Worm (Caenorhabditis elegans) whole organism, young adult: ENCODE data around the gene F46H5.3.

Source experiments
- B0019.2 ChIP-seq: fragments of 200-800 bp; sonication (Bioruptor generic); conservative IDR thresholded peaks from 2 replicates; pipeline ENCODE4 v1.3.6; 2022; ENCODE audit warnings: missing genetic modification reagents, missing genetic modification characterization, missing compliant biosample characterization
- B0261.1 ChIP-seq: sonication (generic microtip); optimal IDR thresholded peaks from 2 replicates; lab custom pipeline; 2016; ENCODE audit warnings: mild to moderate bottlenecking, missing genetic modification characterization, moderate library complexity, missing compliant biosample characterization
- F37B4.10 ChIP-seq: fragments of 200-800 bp; sonication (Bioruptor generic); IDR thresholded peaks from 2 replicates; pipeline ENCODE4 v1.3.6; 2022; ENCODE audit warnings: missing genetic modification characterization, missing compliant biosample characterization
- F49E8.2 ChIP-seq: sonication (generic microtip); optimal IDR thresholded peaks from 3 replicates; lab custom pipeline; 2017; ENCODE audit warnings: missing genetic modification characterization, mild to moderate bottlenecking, missing compliant biosample characterization, antibody characterized with exemption, moderate library complexity; ENCODE audit not compliant: insufficient read depth
- K11D2.4 ChIP-seq: fragments of 200-800 bp; sonication (Bioruptor generic); IDR thresholded peaks from 2 replicates; pipeline ENCODE4 v1.3.6; 2022; ENCODE audit warnings: missing genetic modification reagents, missing genetic modification characterization, missing compliant biosample characterization
- T07F8.4 ChIP-seq: sonication (generic microtip); optimal IDR thresholded peaks from 2 replicates; lab custom pipeline; 2016; ENCODE audit warnings: mild to moderate bottlenecking, missing genetic modification characterization, moderate library complexity, missing compliant biosample characterization
- T26A5.8 ChIP-seq: sonication (generic microtip); optimal IDR thresholded peaks from 2 replicates; lab custom pipeline; 2016; ENCODE audit warnings: missing genetic modification characterization, missing compliant biosample characterization
- Y56A3A.18 ChIP-seq: fragments of 200-800 bp; sonication (Bioruptor generic); IDR thresholded peaks from 2 replicates; pipeline ENCODE4 v1.3.6; 2022; ENCODE audit warnings: missing genetic modification reagents, missing genetic modification characterization, missing compliant biosample characterization
- Y79H2A.3 ChIP-seq: fragments of 200-800 bp; sonication (Bioruptor generic); conservative IDR thresholded peaks from 2 replicates; pipeline ENCODE4 v1.3.6; 2022; ENCODE audit warnings: missing genetic modification reagents, missing genetic modification characterization, missing compliant biosample characterization
- Y95B8A.8 ChIP-seq: fragments of 200-800 bp; sonication (Bioruptor generic); IDR thresholded peaks from 2 replicates; pipeline ENCODE4 v1.3.6; 2022; ENCODE audit warnings: missing genetic modification reagents, missing genetic modification characterization, missing compliant biosample characterization
- ZK185.1 ChIP-seq: sonication (generic microtip); optimal IDR thresholded peaks from 2 replicates; lab custom pipeline; 2016; ENCODE audit warnings: mild to moderate bottlenecking, missing genetic modification characterization, missing compliant biosample characterization; ENCODE audit not compliant: poor library complexity, severe bottlenecking
- athp-1 ChIP-seq: sonication (generic microtip); optimal IDR thresholded peaks from 2 replicates; lab custom pipeline; 2017; ENCODE audit warnings: mild to moderate bottlenecking, missing genetic modification characterization, missing compliant biosample characterization
- cebp-2 ChIP-seq: fragments of 200-800 bp; sonication (Bioruptor generic); IDR thresholded peaks from 2 replicates; pipeline ENCODE4 v1.3.6; 2022; ENCODE audit warnings: missing genetic modification characterization, missing compliant biosample characterization
- ceh-100 ChIP-seq: fragments of 200-800 bp; sonication (Bioruptor generic); IDR thresholded peaks from 2 replicates; pipeline ENCODE4 v1.3.6; 2022; ENCODE audit warnings: missing genetic modification reagents, missing genetic modification characterization, missing compliant biosample characterization
- die-1 ChIP-seq: sonication (generic microtip); optimal IDR thresholded peaks from 2 replicates; lab custom pipeline; 2016; ENCODE audit warnings: missing genotype, mild to moderate bottlenecking, missing genetic modification characterization, missing compliant biosample characterization
- efl-1 ChIP-seq: fragments of 150-350 bp; optimal IDR thresholded peaks from 2 replicates; lab custom pipeline; 2014; ENCODE audit warnings: missing biosample characterization, missing genetic modification reagents, missing genetic modification characterization
- ekl-4 ChIP-seq: fragments of 200-800 bp; sonication (Bioruptor generic); IDR thresholded peaks from 2 replicates; pipeline ENCODE4 v1.3.6; 2022; ENCODE audit warnings: missing genetic modification reagents, missing genetic modification characterization, missing compliant biosample characterization
- hlh-12 ChIP-seq: sonication (generic microtip); optimal IDR thresholded peaks from 2 replicates; lab custom pipeline; 2016; ENCODE audit warnings: missing genetic modification characterization, missing compliant biosample characterization
- hlh-26 ChIP-seq: fragments of 200-800 bp; sonication (Bioruptor generic); conservative IDR thresholded peaks from 2 replicates; pipeline ENCODE4 v1.3.6; 2022; ENCODE audit warnings: missing genetic modification reagents, missing genetic modification characterization, missing compliant biosample characterization
- hmg-1.2 ChIP-seq: fragments of 200-800 bp; sonication (Bioruptor generic); IDR thresholded peaks from 2 replicates; pipeline ENCODE4 v1.3.6; 2022; ENCODE audit warnings: missing genetic modification reagents, missing genetic modification characterization, missing compliant biosample characterization
- lag-1 ChIP-seq: fragments of 200-800 bp; sonication (Bioruptor generic); IDR thresholded peaks from 2 replicates; pipeline ENCODE4 v1.3.6; 2022; ENCODE audit warnings: missing genetic modification reagents, missing genetic modification characterization, missing compliant biosample characterization
- let-607 ChIP-seq, 2 experiments: fragments of 200-800 bp in 1 of 2; sonication (Bioruptor generic) in 1 of 2; sonication (generic microtip) in 1 of 2; optimal IDR thresholded peaks; 2 replicates each; lab custom pipeline; 2016 to 2018; ENCODE audit warnings: mild to moderate bottlenecking in 2 of 2, missing compliant biosample characterization in 2 of 2, missing genetic modification characterization in 2 of 2, moderate library complexity in 2 of 2, missing genotype in 1 of 2
- lin-26 ChIP-seq: fragments of 200-800 bp; sonication (Bioruptor generic); IDR thresholded peaks from 2 replicates; pipeline ENCODE4 v1.3.6; 2022; ENCODE audit warnings: missing genetic modification reagents, missing genetic modification characterization, missing compliant biosample characterization
- lin-35 ChIP-seq, 3 experiments: fragments of 150-350 bp in 2 of 3; sonication (generic microtip) in 1 of 3; optimal IDR thresholded peaks; 2 replicates each; lab custom pipeline; 2014 to 2018; ENCODE audit warnings: missing biosample characterization in 3 of 3, missing genetic modification characterization in 3 of 3, missing genetic modification reagents in 3 of 3
- lsl-1 ChIP-seq: fragments of 200-800 bp; sonication (Bioruptor generic); optimal IDR thresholded peaks from 2 replicates; lab custom pipeline; 2018; ENCODE audit warnings: mild to moderate bottlenecking, missing genetic modification characterization, moderate library complexity, missing compliant biosample characterization
- madf-10 ChIP-seq: sonication (generic microtip); optimal IDR thresholded peaks from 2 replicates; lab custom pipeline; 2016; ENCODE audit warnings: mild to moderate bottlenecking, missing genetic modification characterization, missing compliant biosample characterization
- madf-3 ChIP-seq: fragments of 200-800 bp; sonication (Bioruptor generic); IDR thresholded peaks from 2 replicates; pipeline ENCODE4 v1.3.6; 2022; ENCODE audit warnings: missing genetic modification reagents, missing genetic modification characterization, missing compliant biosample characterization
- madf-6 ChIP-seq: fragments of 200-800 bp; sonication (Bioruptor generic); IDR thresholded peaks from 2 replicates; pipeline ENCODE4 v1.3.6; 2022; ENCODE audit warnings: missing genetic modification reagents, missing genetic modification characterization, missing compliant biosample characterization
- mes-4 ChIP-seq: sonication (generic microtip); optimal IDR thresholded peaks from 2 replicates; lab custom pipeline; 2016; ENCODE audit warnings: missing genotype, missing genetic modification characterization, missing compliant biosample characterization
- mxl-1 ChIP-seq: sonication (generic microtip); optimal IDR thresholded peaks from 2 replicates; lab custom pipeline; 2016; ENCODE audit warnings: missing genetic modification characterization, missing compliant biosample characterization
- nfyb-1 ChIP-seq: fragments of 200-800 bp; sonication (Bioruptor generic); IDR thresholded peaks from 2 replicates; pipeline ENCODE4 v1.3.6; 2022; ENCODE audit warnings: missing genetic modification reagents, missing genetic modification characterization, missing compliant biosample characterization
- nhr-120 ChIP-seq: fragments of 200-800 bp; sonication (Bioruptor generic); IDR thresholded peaks from 2 replicates; pipeline ENCODE4 v1.3.6; 2022; ENCODE audit warnings: missing genetic modification characterization, missing compliant biosample characterization
- pha-4 ChIP-seq: fragments of 150-350 bp; sonication (generic microtip); optimal IDR thresholded peaks from 2 replicates; lab custom pipeline; 2014; ENCODE audit warnings: missing biosample characterization, missing genetic modification reagents, missing genetic modification characterization
- snpc-4 ChIP-seq, 5 experiments: fragments of 150-350 bp in 1 of 5; sonication (generic microtip) in 4 of 5; optimal IDR thresholded peaks; 2 replicates each; lab custom pipeline; 2014 to 2018; ENCODE audit warnings: missing genetic modification characterization in 5 of 5, missing biosample characterization in 3 of 5, antibody characterized with exemption in 2 of 5, mild to moderate bottlenecking in 2 of 5, missing compliant biosample characterization in 2 of 5, missing genotype in 2 of 5, moderate library complexity in 2 of 5, missing genetic modification reagents in 1 of 5
- somi-1 ChIP-seq: fragments of 200-800 bp; sonication (Bioruptor generic); optimal IDR thresholded peaks from 2 replicates; lab custom pipeline; 2018; ENCODE audit warnings: mild to moderate bottlenecking, missing genetic modification characterization, missing compliant biosample characterization
- unc-130 ChIP-seq: sonication (generic microtip); optimal IDR thresholded peaks from 2 replicates; lab custom pipeline; 2016; ENCODE audit warnings: missing genetic modification reagents, missing genetic modification characterization, missing compliant biosample characterization
- ztf-28 ChIP-seq: fragments of 200-800 bp; sonication (Bioruptor generic); IDR thresholded peaks from 2 replicates; pipeline ENCODE4 v1.3.6; 2022; ENCODE audit warnings: missing genetic modification reagents, missing genetic modification characterization, missing compliant biosample characterization

The F46H5.3 gene

DNA sequence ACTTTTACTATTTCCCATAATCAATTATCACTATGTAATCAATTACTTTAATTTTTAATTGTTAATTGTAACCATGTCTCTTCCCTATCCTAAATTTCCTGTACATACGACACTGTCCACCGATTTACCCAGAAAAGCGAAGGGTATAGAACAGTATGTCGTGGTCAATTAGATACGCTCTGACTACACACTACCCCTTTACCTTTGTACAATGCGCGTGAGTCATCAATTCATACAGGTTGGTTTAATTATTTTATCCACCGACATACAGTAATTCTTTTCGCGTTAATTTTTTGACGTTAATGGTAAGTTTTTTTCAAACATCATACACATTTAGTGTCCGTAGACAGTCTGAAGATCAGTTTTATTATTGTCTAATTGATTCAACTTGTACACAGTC, 56.8 kb downstream of the F46H5.3 start (continued):
- peak; percentile 97 for TF ChIP-seq Y56A3A.18 (GFP tag; lab: Robert Waterston, UW)
- TF ChIP-seq madf-10 = peak; percentile 77
- TF ChIP-seq Y79H2A.3 = no peak
- peak in 1 of 3 experiments; percentile 89 for TF ChIP-seq lin-35 (GFP tag; optimal IDR thresholded peaks at IDR 0.05; lab: Kevin White, UChicago)
- 0 out of 2 replicates have a peak, but pooled peaks have one; percentile 10 for TF ChIP-seq cebp-2 (GFP tag; lab: Robert Waterston, UW)
- TF ChIP-seq F37B4.10 (GFP tag; lab: Robert Waterston, UW) = no peak
- TF ChIP-seq lsl-1 (GFP tag; lab: Kevin White, UChicago) = no peak
- TF ChIP-seq athp-1 (tag; lab: Kevin White, UChicago) = no peak
- peak; percentile 26 for TF ChIP-seq T07F8.4 (tag; lab: Kevin White, UChicago)
- no peak for TF ChIP-seq mes-4 (tag; lab: Kevin White, UChicago)
- TF ChIP-seq ekl-4 (GFP tag; lab: Robert Waterston, UW) = peak; percentile 79
- TF ChIP-seq hlh-26 (GFP tag; lab: Robert Waterston, UW) = no peak
- no peak for TF ChIP-seq mxl-1 (tag; lab: Kevin White, UChicago)
- TF ChIP-seq ceh-100 (GFP tag; lab: Robert Waterston, UW) = peak; percentile 54; the same call in 1 of the 2 replicates
- no peak for TF ChIP-seq F49E8.2 (tag; lab: Kevin White, UChicago)
- TF ChIP-seq lin-26 = peak; percentile 65; the same call in 1 of the 2 replicates
- TF ChIP-seq ztf-28 = no peak
- no peak for TF ChIP-seq efl-1
- TF ChIP-seq nfyb-1 = no peak
- TF ChIP-seq snpc-4 (GFP tag; optimal IDR thresholded peaks at IDR 0.05; lab: Kevin White, UChicago) = no peak
- TF ChIP-seq snpc-4 (tag; optimal IDR thresholded peaks at IDR 0.05; lab: Kevin White, UChicago) = peak in 1 of 4 experiments; percentile 77
- peak in 1 of 2 experiments; percentile 88 for TF ChIP-seq let-607 (tag; optimal IDR thresholded peaks at IDR 0.05; lab: Kevin White, UChicago)
- peak; percentile 57 for TF ChIP-seq pha-4 (tag; lab: Kevin White, UChicago)
- TF ChIP-seq unc-130 (GFP tag; lab: Kevin White, UChicago) = no peak
- TF ChIP-seq die-1 = no peak
- peak; percentile 66; the same call in 1 of the 2 replicates for TF ChIP-seq hmg-1.2 (GFP tag; lab: Robert Waterston, UW)
- no peak for TF ChIP-seq lag-1 (GFP tag; lab: Robert Waterston, UW)
- no peak for TF ChIP-seq Y95B8A.8 (GFP tag; lab: Robert Waterston, UW)
- TF ChIP-seq B0019.2 (GFP tag; lab: Robert Waterston, UW) = no peak
- peak; percentile 55 for TF ChIP-seq B0261.1
- TF ChIP-seq T26A5.8 = no peak
- TF ChIP-seq madf-3 (GFP tag; lab: Robert Waterston, UW) = 0 out of 2 replicates have a peak, but pooled peaks have one; percentile 45
- no peak for TF ChIP-seq madf-6 (GFP tag; lab: Robert Waterston, UW)
- no peak for TF ChIP-seq nhr-120 (GFP tag; lab: Robert Waterston, UW)
- no peak for TF ChIP-seq hlh-12 (tag; lab: Kevin White, UChicago)
- TF ChIP-seq somi-1 (GFP tag; lab: Kevin White, UChicago) = peak; percentile 88
- peak; percentile 92 for TF ChIP-seq ZK185.1 (tag; lab: Kevin White, UChicago)
- TF ChIP-seq K11D2.4 (GFP tag; lab: Robert Waterston, UW) = peak; percentile 93
- TF ChIP-seq, all 124 proteins: peak for 47
